Fruit fly (Drosophila melanogaster) whole organism, wandering third instar larva: Measurements from ENCODE around the gene CG11334.

Experiments used
- Abd-B ChIP-seq: fragments of >200 bp; optimal IDR thresholded peaks from 2 replicates; lab custom pipeline; 2017; ENCODE audit warnings: missing biosample characterization, missing genetic modification characterization
- CG32264 ChIP-seq: fragments of 200-800 bp; sonication (Bioruptor generic); optimal IDR thresholded peaks from 2 replicates; lab custom pipeline; 2016; ENCODE audit warnings: missing biosample characterization, missing genetic modification characterization
- CG9705 ChIP-seq: fragments of 200-800 bp; sonication (Bioruptor generic); optimal IDR thresholded peaks from 2 replicates; lab custom pipeline; 2018; ENCODE audit warnings: missing biosample characterization, mild to moderate bottlenecking, missing genetic modification characterization
- CrebA ChIP-seq: fragments of 200-800 bp; sonication (Bioruptor generic); optimal IDR thresholded peaks from 2 replicates; lab custom pipeline; 2016; ENCODE audit warnings: missing biosample characterization, mild to moderate bottlenecking, missing genetic modification characterization, borderline replicate concordance
- Dfd ChIP-seq: fragments of >200 bp; optimal IDR thresholded peaks from 2 replicates; lab custom pipeline; 2017; ENCODE audit warnings: missing biosample characterization, missing genetic modification characterization
- Dif ChIP-seq: fragments of 200-275, 200-300 bp; sonication (Bioruptor generic); optimal IDR thresholded peaks from 2 replicates; lab custom pipeline; 2018; ENCODE audit warnings: missing biosample characterization, missing genetic modification characterization; ENCODE audit not compliant: partially characterized antibody
- GATAd ChIP-seq: sonication (Bioruptor generic); optimal IDR thresholded peaks from 2 replicates; lab custom pipeline; 2016; ENCODE audit warnings: missing biosample characterization, missing genetic modification characterization
- HLH106 ChIP-seq: fragments of 200-800 bp; optimal IDR thresholded peaks from 3 replicates; lab custom pipeline; 2019; ENCODE audit warnings: missing biosample characterization, mild to moderate bottlenecking, missing genetic modification characterization, moderate library complexity
- Hnf4 ChIP-seq: fragments of 200-800 bp; sonication (Bioruptor generic); optimal IDR thresholded peaks from 2 replicates; lab custom pipeline; 2016; ENCODE audit warnings: missing biosample characterization, mild to moderate bottlenecking, missing genetic modification characterization
- Hr78 ChIP-seq: fragments of >200 bp; optimal IDR thresholded peaks from 2 replicates; lab custom pipeline; 2017; ENCODE audit warnings: missing biosample characterization, missing genetic modification characterization
- Hr83 ChIP-seq: fragments of 200-300 bp; sonication (Bioruptor generic); optimal IDR thresholded peaks from 2 replicates; lab custom pipeline; 2016; ENCODE audit warnings: missing biosample characterization, mild to moderate bottlenecking, missing genetic modification characterization, moderate library complexity; ENCODE audit not compliant: poor library complexity, severe bottlenecking
- Jra ChIP-seq: sonication (Bioruptor generic); optimal IDR thresholded peaks from 2 replicates; lab custom pipeline; 2016; ENCODE audit warnings: missing biosample characterization, missing genetic modification characterization
- Mio ChIP-seq: sonication (Bioruptor generic); optimal IDR thresholded peaks from 2 replicates; lab custom pipeline; 2016; ENCODE audit warnings: missing biosample characterization, missing genetic modification characterization
- Myc ChIP-seq: fragments of >200 bp; optimal IDR thresholded peaks from 2 replicates; lab custom pipeline; 2017
- N ChIP-seq: fragments of >200 bp; optimal IDR thresholded peaks from 2 replicates; lab custom pipeline; 2018; ENCODE audit warnings: missing biosample characterization, missing external identifiers, missing genetic modification characterization
- OdsH ChIP-seq: fragments of 200-800 bp; sonication (Bioruptor generic); optimal IDR thresholded peaks from 2 replicates; lab custom pipeline; 2016; ENCODE audit warnings: missing biosample characterization, mild to moderate bottlenecking, missing genetic modification characterization
- Rel ChIP-seq, 2 experiments: fragments of 200-800 bp; sonication (Bioruptor generic) in 1 of 2; optimal IDR thresholded peaks; 2 replicates in 1 of 2; 3 replicates in 1 of 2; lab custom pipeline; 2016 to 2019; ENCODE audit warnings: mild to moderate bottlenecking in 2 of 2, missing biosample characterization in 2 of 2, missing genetic modification characterization in 2 of 2, moderate library complexity in 1 of 2
- Sp1 ChIP-seq: fragments of 200-800 bp; sonication (Bioruptor generic); optimal IDR thresholded peaks from 3 replicates; lab custom pipeline; 2019; ENCODE audit warnings: missing biosample characterization, mild to moderate bottlenecking, missing genetic modification characterization, moderate library complexity
- Vsx2 ChIP-seq: fragments of 200-300, 225-300 bp; sonication (Bioruptor generic); optimal IDR thresholded peaks from 2 replicates; lab custom pipeline; 2018; ENCODE audit warnings: missing biosample characterization, missing genetic modification characterization; ENCODE audit not compliant: partially characterized antibody
- br ChIP-seq: fragments of 200-800 bp; sonication (Bioruptor generic); optimal IDR thresholded peaks from 2 replicates; lab custom pipeline; 2016; ENCODE audit warnings: missing biosample characterization, missing genetic modification characterization
- brk ChIP-seq: fragments of 200-800 bp; sonication (Bioruptor generic); optimal IDR thresholded peaks from 2 replicates; lab custom pipeline; 2016; ENCODE audit warnings: missing biosample characterization, mild to moderate bottlenecking, missing genetic modification characterization
- dl ChIP-seq, 2 experiments: fragments of 175-275, 200-275 bp in 1 of 2; fragments of 200-275 bp in 1 of 2; sonication (Bioruptor generic); optimal IDR thresholded peaks; lab custom pipeline; 2018; ENCODE audit warnings: mild to moderate bottlenecking in 2 of 2, missing biosample characterization in 2 of 2, missing genetic modification characterization in 2 of 2, moderate library complexity in 2 of 2; ENCODE audit not compliant: partially characterized antibody in 2 of 2, insufficient read depth in 1 of 2
- dmrt93B ChIP-seq: fragments of 200-800 bp; sonication (Bioruptor generic); optimal IDR thresholded peaks from 2 replicates; lab custom pipeline; 2018; ENCODE audit warnings: missing biosample characterization, mild to moderate bottlenecking, missing genetic modification characterization
- dsf ChIP-seq: sonication (Bioruptor generic); optimal IDR thresholded peaks from 2 replicates; lab custom pipeline; 2016; ENCODE audit warnings: missing biosample characterization, missing genetic modification characterization, borderline replicate concordance
- ey ChIP-seq: fragments of 200-800 bp; sonication (Bioruptor generic); optimal IDR thresholded peaks from 2 replicates; lab custom pipeline; 2016; ENCODE audit warnings: missing biosample characterization, missing genetic modification characterization
- foxo ChIP-seq, 2 experiments: fragments of 200-800 bp; sonication (Bioruptor generic); optimal IDR thresholded peaks; 2 replicates in 1 of 2; 3 replicates in 1 of 2; lab custom pipeline; 2016 to 2017; ENCODE audit warnings: missing biosample characterization in 2 of 2, missing genetic modification characterization in 2 of 2
- fru ChIP-seq: fragments of 200-800 bp; sonication (Bioruptor generic); optimal IDR thresholded peaks from 3 replicates; lab custom pipeline; 2016; ENCODE audit warnings: missing biosample characterization, mild to moderate bottlenecking, missing genetic modification characterization
- h ChIP-seq: fragments of 200-800 bp; sonication (Bioruptor generic); optimal IDR thresholded peaks from 3 replicates; lab custom pipeline; 2016; ENCODE audit warnings: missing biosample characterization, mild to moderate bottlenecking, missing genetic modification characterization
- jim ChIP-seq: fragments of 175-275, 200-325 bp; sonication (Bioruptor generic); optimal IDR thresholded peaks from 2 replicates; lab custom pipeline; 2016; ENCODE audit warnings: missing biosample characterization, mild to moderate bottlenecking, missing genetic modification characterization
- lola ChIP-seq: fragments of >200 bp; optimal IDR thresholded peaks from 2 replicates; lab custom pipeline; 2017; ENCODE audit warnings: missing biosample characterization, missing genetic modification characterization
- pan ChIP-seq: fragments of >200 bp; optimal IDR thresholded peaks from 2 replicates; lab custom pipeline; 2017
- psq ChIP-seq: fragments of 200-800 bp; sonication (Bioruptor generic); optimal IDR thresholded peaks from 3 replicates; lab custom pipeline; 2017; ENCODE audit warnings: missing biosample characterization, mild to moderate bottlenecking, missing genetic modification characterization, moderate library complexity
- rgr ChIP-seq: fragments of 200-800 bp; sonication (Bioruptor generic); optimal IDR thresholded peaks from 3 replicates; lab custom pipeline; 2016; ENCODE audit warnings: missing biosample characterization, mild to moderate bottlenecking, missing genetic modification characterization
- sage ChIP-seq: fragments of 200-800 bp; sonication (Bioruptor generic); optimal IDR thresholded peaks from 2 replicates; lab custom pipeline; 2016; ENCODE audit warnings: missing biosample characterization, mild to moderate bottlenecking, missing genetic modification characterization
- sv ChIP-seq: fragments of 200-800 bp; sonication (Bioruptor generic); optimal IDR thresholded peaks from 3 replicates; lab custom pipeline; 2016; ENCODE audit warnings: missing biosample characterization, missing genetic modification characterization
- tai ChIP-seq: sonication (Bioruptor generic); optimal IDR thresholded peaks from 2 replicates; lab custom pipeline; 2016; ENCODE audit warnings: missing biosample characterization, missing genetic modification characterization
- usp ChIP-seq: fragments of >200 bp; optimal IDR thresholded peaks from 2 replicates; lab custom pipeline; 2017; ENCODE audit warnings: missing biosample characterization, missing genetic modification characterization
- woc ChIP-seq: sonication (Bioruptor generic); optimal IDR thresholded peaks from 2 replicates; lab custom pipeline; 2016; ENCODE audit warnings: missing biosample characterization, mild to moderate bottlenecking, missing genetic modification characterization

CG11334 gene

DNA sequence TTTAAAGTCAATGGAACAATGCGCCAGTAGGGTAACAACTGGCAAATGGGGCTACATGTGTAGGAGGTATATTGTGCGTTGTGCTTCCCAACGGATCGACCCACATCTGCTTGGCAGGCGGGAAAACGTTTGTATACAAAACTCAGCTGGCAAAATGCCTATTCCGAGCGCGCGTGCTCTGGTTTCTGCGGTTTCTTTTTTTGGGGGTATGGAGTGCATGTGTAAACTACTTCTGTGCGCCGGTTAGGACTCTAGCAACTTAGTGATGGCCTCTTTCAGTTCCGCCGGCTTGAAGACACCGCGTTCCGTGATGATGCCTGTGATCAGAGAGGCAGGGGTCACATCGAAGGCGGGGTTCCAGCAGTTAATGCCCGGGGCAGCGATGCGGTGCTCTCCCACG, 3.1 kb downstream of the CG11334 start, which contains the start of gene Loxl1:
Loxl1 (minus strand) TSS at position 101 of the 400 bp plus-strand sequence.
- TF ChIP-seq fru (GFP tag; lab: Kevin White, UChicago) (no peak), GATAd (no peak), Hr83 (GFP tag; lab: Kevin White, UChicago) (no peak), rgr (GFP tag; lab: Kevin White, UChicago) (no peak), Rel (GFP tag; optimal IDR thresholded peaks at IDR 0.05; lab: Kevin White, UChicago) (no peak), Rel (tag; optimal IDR thresholded peaks at IDR 0.05; lab: Kevin White, UChicago) (no peak), Abd-B (GFP tag; lab: Kevin White, UChicago) (no peak), br (GFP tag; lab: Kevin White, UChicago) (no peak), Hr78 (GFP tag; lab: Kevin White, UChicago) (no peak), CrebA (no peak), usp (GFP tag; lab: Kevin White, UChicago) (no peak), CG9705 (GFP tag; lab: Kevin White, UChicago) (no peak), dsf (GFP tag; lab: Kevin White, UChicago) (no peak), N (GFP tag; lab: Kevin White, UChicago) (no peak), dl (GFP tag; optimal IDR thresholded peaks at IDR 0.05; lab: Kevin White, UChicago; ENCODE audit: insufficient read depth in 1 of 2, partially characterized antibody in 2 of 2) (no peak)

DNA sequence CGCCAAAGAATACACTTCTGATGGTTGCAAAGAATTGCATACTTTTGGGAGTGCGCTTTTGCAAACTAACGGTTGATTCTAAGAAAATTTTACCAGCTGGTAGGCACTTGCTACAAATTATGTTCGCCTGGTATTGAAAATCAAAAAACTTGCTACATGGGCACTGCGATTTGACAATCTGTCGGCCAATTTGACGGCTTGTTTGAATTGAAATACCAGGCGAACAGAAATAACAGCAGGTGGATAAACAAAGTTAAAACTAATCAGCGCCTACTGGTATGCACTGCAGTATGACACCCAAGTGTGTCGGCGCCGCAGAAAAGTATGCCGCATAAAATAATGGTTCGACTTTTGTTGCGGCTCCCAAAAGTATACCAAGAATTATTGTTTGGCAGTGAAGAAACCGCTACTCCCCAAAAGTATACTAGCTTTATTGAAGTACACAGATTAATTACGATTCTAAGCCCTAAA, 4.8 kb downstream of the CG11334 start:
- TF ChIP-seq Hnf4 (GFP tag; lab: Kevin White, UChicago) (no peak), fru (GFP tag; lab: Kevin White, UChicago) (no peak), OdsH (GFP tag; lab: Kevin White, UChicago) (no peak), br (GFP tag; lab: Kevin White, UChicago) (no peak), woc (no peak), Rel (GFP tag; optimal IDR thresholded peaks at IDR 0.05; lab: Kevin White, UChicago) (no peak), Rel (tag; optimal IDR thresholded peaks at IDR 0.05; lab: Kevin White, UChicago) (no peak), dmrt93B (GFP tag; lab: Kevin White, UChicago) (no peak), foxo (GFP tag; optimal IDR thresholded peaks at IDR 0.05; lab: Kevin White, UChicago) (no peak), usp (GFP tag; lab: Kevin White, UChicago) (no peak), Abd-B (GFP tag; lab: Kevin White, UChicago) (peak; percentile 53), CrebA (no peak), HLH106 (tag; lab: Kevin White, UChicago) (no peak), pan (lab: Kevin White, UChicago) (no peak), sage (GFP tag; lab: Kevin White, UChicago) (no peak), brk (no peak), psq (GFP tag; lab: Kevin White, UChicago) (no peak), N (GFP tag; lab: Kevin White, UChicago) (peak; percentile 94), CG32264 (GFP tag; lab: Kevin White, UChicago) (no peak), tai (GFP tag; lab: Kevin White, UChicago) (no peak), Sp1 (no peak), ey (GFP tag; lab: Kevin White, UChicago) (no peak), Hr78 (GFP tag; lab: Kevin White, UChicago) (peak; percentile 60), Myc (lab: Kevin White, UChicago) (peak; percentile 98), dsf (GFP tag; lab: Kevin White, UChicago) (no peak), Hr83 (GFP tag; lab: Kevin White, UChicago) (no peak), Jra (GFP tag; lab: Kevin White, UChicago) (no peak), Dfd (GFP tag; lab: Kevin White, UChicago) (no peak), CG9705 (GFP tag; lab: Kevin White, UChicago) (no peak), h (GFP tag; lab: Kevin White, UChicago) (no peak), Vsx2 (GFP tag; lab: Kevin White, UChicago) (peak; percentile 94), Dif (peak; percentile 68), rgr (GFP tag; lab: Kevin White, UChicago) (no peak), sv (no peak), dl (GFP tag; optimal IDR thresholded peaks at IDR 0.05; lab: Kevin White, UChicago; ENCODE audit: insufficient read depth in 1 of 2, partially characterized antibody in 2 of 2) (peak in 1 of 2 experiments; percentile 70), GATAd (no peak), jim (GFP tag; lab: Kevin White, UChicago) (no peak), Mio (GFP tag; lab: Kevin White, UChicago) (no peak), lola (GFP tag; lab: Kevin White, UChicago) (peak; percentile 68)
